Fruit fly (Drosophila melanogaster): ENCODE results near the gene CG6733.
A peak's percentile ranks its signal among the peaks of the same experiment; 100 is the strongest.

dm6 chr3R:23067209-23067826 is 30.2 kb upstream of the CG6733 start, which contains the start of gene CG17111:
- TF ChIP-seq CG33017 (tag; optimal IDR thresholded peaks at IDR 0.05) = peak; percentile 59
- TF ChIP-seq toe (GFP tag; optimal IDR thresholded peaks at IDR 0.05) = peak; percentile 63
- peak; percentile 60 for TF ChIP-seq Clk (GFP tag; optimal IDR thresholded peaks at IDR 0.05)
- peak in 1 of 2 experiments; percentile 77 for TF ChIP-seq cnc (optimal IDR thresholded peaks at IDR 0.05)
- no peak for TF ChIP-seq CG1620 (GFP tag; optimal IDR thresholded peaks at IDR 0.05)
- no peak for TF ChIP-seq bab1 (GFP tag; optimal IDR thresholded peaks at IDR 0.05)
- peak; percentile 69 for TF ChIP-seq kay (GFP tag; ENCODE audit: borderline replicate concordance)
- no peak for TF ChIP-seq Mnt (GFP tag; optimal IDR thresholded peaks at IDR 0.05)
- peak; percentile 39 for TF ChIP-seq tj (GFP tag; optimal IDR thresholded peaks at IDR 0.05)
- peak; percentile 74 for TF ChIP-seq CG5204 (GFP tag; optimal IDR thresholded peaks at IDR 0.05)
- peak; percentile 3 for TF ChIP-seq CG14711 (tag; optimal IDR thresholded peaks at IDR 0.05)
- peak; percentile 76 for TF ChIP-seq CG11617 (GFP tag; optimal IDR thresholded peaks at IDR 0.05)
